Fruit fly (Drosophila melanogaster): ENCODE data around the gene CG6664.

CG6664 gene

DNA sequence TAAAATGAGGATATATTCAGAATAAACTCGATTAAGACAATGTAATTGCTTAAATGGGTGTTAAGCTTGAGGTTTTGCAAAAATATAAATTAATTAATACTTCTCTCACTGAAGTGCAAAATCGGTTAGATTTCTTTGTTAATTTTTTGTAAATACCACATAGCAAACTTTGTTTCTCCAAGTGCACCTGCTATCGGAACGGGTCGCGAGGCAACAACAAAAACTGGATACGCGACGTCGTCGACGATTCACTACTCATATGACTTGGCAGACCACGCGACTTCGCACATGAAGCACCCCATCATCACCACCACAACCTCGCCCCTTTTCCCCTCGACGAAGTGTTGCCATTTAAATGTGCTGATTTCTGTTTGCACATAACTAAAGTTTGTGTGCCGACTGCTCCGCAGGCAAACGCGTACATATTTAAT lies 8.9 kb downstream of the CG6664 start (continued):
- TF ChIP-seq Vsx1 (GFP tag; optimal IDR thresholded peaks at IDR 0.05) (no peak), tap (tag; optimal IDR thresholded peaks at IDR 0.05) (no peak), CG31441 (GFP tag; IDR thresholded peaks at IDR 0.05) (peak; percentile 47; the same call in 1 of the 2 replicates), CG12155 (GFP tag; optimal IDR thresholded peaks at IDR 0.05) (peak; percentile 9), Atf6 (GFP tag; IDR thresholded peaks at IDR 0.05) (peak; percentile 43), TFAM (GFP tag; optimal IDR thresholded peaks at IDR 0.05) (no peak), gt (GFP tag; IDR thresholded peaks at IDR 0.05) (no peak), CG10321 (GFP tag; IDR thresholded peaks at IDR 0.05) (no peak), hb (GFP tag; IDR thresholded peaks at IDR 0.05; ENCODE audit: partially characterized antibody) (no peak), onecut (GFP tag; IDR thresholded peaks at IDR 0.05) (no peak), CG6689 (GFP tag; IDR thresholded peaks at IDR 0.05) (peak; percentile 55), Usf (GFP tag; optimal IDR thresholded peaks at IDR 0.05) (no peak), CG2199 (GFP tag; IDR thresholded peaks at IDR 0.05) (peak; percentile 36; the same call in 1 of the 3 replicates), dpn (GFP tag; optimal IDR thresholded peaks at IDR 0.05) (peak in 1 of 2 experiments; percentile 4), CG11723 (GFP tag; optimal IDR thresholded peaks at IDR 0.05) (no peak), gce (GFP tag; IDR thresholded peaks at IDR 0.05) (no peak), HmgD (GFP tag; optimal IDR thresholded peaks at IDR 0.05) (no peak), Awh (GFP tag; IDR thresholded peaks at IDR 0.05) (no peak), CG17359 (tag; optimal IDR thresholded peaks at IDR 0.05) (peak; percentile 33), Nf-YB (GFP tag; optimal IDR thresholded peaks at IDR 0.05) (no peak), CG32772 (GFP tag; IDR thresholded peaks at IDR 0.05) (0 out of 2 replicates have a peak, but pooled peaks have one; percentile 36), Mrtf (GFP tag; IDR thresholded peaks at IDR 0.05) (no peak), ftz-f1 (GFP tag; optimal IDR thresholded peaks at IDR 0.05) (no peak), lilli (GFP tag; optimal IDR thresholded peaks at IDR 0.05) (peak; percentile 13), Aef1 (GFP tag; IDR thresholded peaks at IDR 0.05) (no peak), CG8281 (tag; optimal IDR thresholded peaks at IDR 0.05) (no peak), cwo (GFP tag; optimal IDR thresholded peaks at IDR 0.05) (peak; percentile 85), run (tag; optimal IDR thresholded peaks at IDR 0.05) (no peak), Atf-2 (GFP tag; optimal IDR thresholded peaks at IDR 0.05) (no peak), Ssrp (tag; optimal IDR thresholded peaks at IDR 0.05) (peak; percentile 8), klu (GFP tag; IDR thresholded peaks at IDR 0.05) (no peak), CG12744 (GFP tag; optimal IDR thresholded peaks at IDR 0.05) (no peak), CG2875 (GFP tag; optimal IDR thresholded peaks at IDR 0.05) (no peak), CG5180 (GFP tag; optimal IDR thresholded peaks at IDR 0.05) (no peak), gcm2 (GFP tag; optimal IDR thresholded peaks at IDR 0.05) (no peak), tna (GFP tag; IDR thresholded peaks at IDR 0.05; ENCODE audit: partially characterized antibody) (no peak), gro (GFP tag; optimal IDR thresholded peaks at IDR 0.05) (no peak), BtbVII (GFP tag; optimal IDR thresholded peaks at IDR 0.05) (no peak), CG10274 (GFP tag; optimal IDR thresholded peaks at IDR 0.05) (no peak), Xrp1 (GFP tag; IDR thresholded peaks at IDR 0.05) (peak; percentile 35; the same call in 1 of the 2 replicates), Hey (tag; optimal IDR thresholded peaks at IDR 0.05) (peak; percentile 28), CG32767 (GFP tag; IDR thresholded peaks at IDR 0.05) (no peak), repo (GFP tag; optimal IDR thresholded peaks at IDR 0.05) (no peak), CG7556 (GFP tag; optimal IDR thresholded peaks at IDR 0.05) (no peak), emc (GFP tag; optimal IDR thresholded peaks at IDR 0.05) (no peak), CG2120 (GFP tag; optimal IDR thresholded peaks at IDR 0.05) (peak; percentile 31), CG8290 (GFP tag; optimal IDR thresholded peaks at IDR 0.05) (no peak), CG8290 (tag; optimal IDR thresholded peaks at IDR 0.05) (peak in 1 of 2 experiments; percentile 56), ato (GFP tag; IDR thresholded peaks at IDR 0.05; ENCODE audit: partially characterized antibody) (no peak), slou (GFP tag; optimal IDR thresholded peaks at IDR 0.05) (no peak), GATAe (GFP tag; conservative IDR thresholded peaks at IDR 0.05) (0 out of 2 replicates have a peak, but pooled peaks have one; percentile 14), CG8359 (GFP tag; optimal IDR thresholded peaks at IDR 0.05; ENCODE audit: borderline replicate concordance) (no peak)
